Worm (Caenorhabditis elegans): ENCODE measurements around the gene T03D8.6.

DNA sequence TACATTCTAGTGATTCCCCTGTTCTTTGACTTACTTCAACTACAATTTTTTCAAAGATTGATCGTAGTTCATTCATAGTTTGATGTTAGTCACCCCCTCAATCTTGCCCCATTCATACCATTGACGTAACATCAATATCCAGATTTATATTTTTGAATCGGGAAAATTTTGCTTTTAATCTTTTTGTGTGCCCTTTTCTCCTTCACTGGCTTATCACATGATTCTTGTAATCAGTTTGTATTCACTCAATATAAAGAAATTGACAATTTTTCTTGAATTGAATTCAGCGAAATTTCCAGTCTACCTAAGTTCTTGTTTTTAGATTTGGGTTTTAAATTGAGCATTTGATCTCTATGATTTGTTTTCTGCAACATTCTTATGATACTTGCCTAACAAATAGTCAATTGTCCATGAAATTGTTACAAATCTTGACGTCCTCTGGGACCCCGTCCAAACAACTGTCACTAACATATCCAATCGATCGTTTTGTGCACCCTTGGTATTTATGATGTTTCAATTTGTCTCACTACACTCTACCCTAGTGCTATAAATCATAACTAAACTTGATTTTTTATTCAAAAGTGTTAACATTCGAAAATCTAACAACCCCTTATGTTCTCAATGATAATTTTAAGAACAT, 40.3 kb downstream of the T03D8.6 start:
- TF ChIP-seq unc-86 (tag; optimal IDR thresholded peaks at IDR 0.05) (no peak), egl-27 (tag; optimal IDR thresholded peaks at IDR 0.05) (no peak), ztf-11 (tag; optimal IDR thresholded peaks at IDR 0.05) (no peak), lin-39 (tag; optimal IDR thresholded peaks at IDR 0.05) (no peak), sup-37 (GFP tag; optimal IDR thresholded peaks at IDR 0.05) (no peak), lsy-2 (tag; optimal IDR thresholded peaks at IDR 0.05) (peak in 1 of 2 experiments; percentile 13), fkh-10 (GFP tag; optimal IDR thresholded peaks at IDR 0.05) (no peak), ama-1 (optimal IDR thresholded peaks at IDR 0.05) (no peak)
